Worm (Caenorhabditis elegans): ENCODE data around the gene K12H6.5.

ce11 chrII:2836853-2837252 is 10.9 kb upstream of the K12H6.5 start, which contains the start of gene K12H6.7:
- TF ChIP-seq cog-1 (tag; optimal IDR thresholded peaks at IDR 0.05), result no peak
- no peak for TF ChIP-seq med-1 (GFP tag; optimal IDR thresholded peaks at IDR 0.05; ENCODE audit: insufficient read depth)
- no peak for TF ChIP-seq ztf-23 (GFP tag; IDR thresholded peaks at IDR 0.05)
- TF ChIP-seq flt-1 (GFP tag; IDR thresholded peaks at IDR 0.05), result no peak
- TF ChIP-seq ztf-29 (GFP tag; IDR thresholded peaks at IDR 0.05), result no peak
